Fruit fly (Drosophila melanogaster) whole organism, prepupa: Measurements from ENCODE around the gene CG46468.

Experiments used
- Blimp-1 ChIP-seq: fragments of 200-800 bp; sonication (Bioruptor generic); optimal IDR thresholded peaks from 3 replicates; lab custom pipeline; 2017; ENCODE audit warnings: missing biosample characterization, missing genetic modification characterization, mild to moderate bottlenecking, moderate library complexity, missing genetic modification reagents
- CG10669 ChIP-seq: fragments of 200-800 bp; sonication (Bioruptor generic); optimal IDR thresholded peaks from 3 replicates; lab custom pipeline; 2018; ENCODE audit warnings: missing biosample characterization, mild to moderate bottlenecking, missing genetic modification characterization, moderate library complexity
- CG11762 ChIP-seq: fragments of 200-800 bp; sonication (Bioruptor generic); optimal IDR thresholded peaks from 3 replicates; lab custom pipeline; 2016; ENCODE audit warnings: missing biosample characterization, missing genetic modification characterization; ENCODE audit not compliant: insufficient read depth
- CG11902 ChIP-seq: fragments of 200-800 bp; sonication (Bioruptor generic); optimal IDR thresholded peaks from 3 replicates; lab custom pipeline; 2016; ENCODE audit warnings: missing biosample characterization, missing genetic modification characterization
- CG15336 ChIP-seq: fragments of 200-800 bp; sonication (Bioruptor generic); IDR thresholded peaks from 2 replicates; pipeline ENCODE4 v1.3.6; 2022; ENCODE audit warnings: missing biosample characterization, missing genetic modification characterization
- CG1621 ChIP-seq: fragments of 200-800 bp; sonication (Bioruptor generic); optimal IDR thresholded peaks from 3 replicates; lab custom pipeline; 2018; ENCODE audit warnings: missing biosample characterization, mild to moderate bottlenecking, missing genetic modification characterization
- CG16779 ChIP-seq: fragments of 200-800 bp; sonication (Bioruptor generic); optimal IDR thresholded peaks from 3 replicates; lab custom pipeline; 2017; ENCODE audit warnings: missing biosample characterization, mild to moderate bottlenecking, missing genetic modification characterization
- CG3032 ChIP-seq: fragments of 200-800 bp; optimal IDR thresholded peaks from 2 replicates; lab custom pipeline; 2019; ENCODE audit warnings: missing biosample characterization, mild to moderate bottlenecking, missing genetic modification characterization, moderate library complexity
- CG32006 ChIP-seq: fragments of 200-800 bp; sonication (Bioruptor generic); optimal IDR thresholded peaks from 3 replicates; lab custom pipeline; 2017; ENCODE audit warnings: missing biosample characterization, mild to moderate bottlenecking, missing genetic modification characterization
- CG34406 ChIP-seq: fragments of 200-800 bp; sonication (Bioruptor generic); optimal IDR thresholded peaks from 3 replicates; lab custom pipeline; 2016; ENCODE audit warnings: missing biosample characterization, missing genetic modification characterization
- CG3919 ChIP-seq: fragments of 200-800 bp; sonication (Bioruptor generic); optimal IDR thresholded peaks from 3 replicates; lab custom pipeline; 2016; ENCODE audit warnings: missing biosample characterization, missing genetic modification characterization
- CG4318 ChIP-seq: fragments of 200-800 bp; sonication (Bioruptor generic); optimal IDR thresholded peaks from 3 replicates; lab custom pipeline; 2017; ENCODE audit warnings: missing biosample characterization, mild to moderate bottlenecking, missing genetic modification characterization
- CG6276 ChIP-seq: fragments of 200-800 bp; sonication (Bioruptor generic); optimal IDR thresholded peaks from 2 replicates; lab custom pipeline; 2017; ENCODE audit warnings: missing biosample characterization, mild to moderate bottlenecking, missing genetic modification characterization
- CG6792 ChIP-seq: fragments of 200-800 bp; sonication (Bioruptor generic); optimal IDR thresholded peaks from 3 replicates; lab custom pipeline; 2016; ENCODE audit warnings: missing biosample characterization, missing genetic modification characterization
- CG6808 ChIP-seq: fragments of 200-800 bp; sonication (Bioruptor generic); optimal IDR thresholded peaks from 3 replicates; lab custom pipeline; 2017; ENCODE audit warnings: missing biosample characterization, missing genetic modification characterization, mild to moderate bottlenecking, moderate library complexity, missing genetic modification reagents
- CG7368 ChIP-seq: fragments of 200-800 bp; sonication (Bioruptor generic); optimal IDR thresholded peaks from 3 replicates; lab custom pipeline; 2016; ENCODE audit warnings: missing biosample characterization, missing genetic modification characterization
- CG8119 ChIP-seq: fragments of 200-800 bp; sonication (Bioruptor generic); IDR thresholded peaks from 3 replicates; pipeline ENCODE4 v1.3.6; 2022; ENCODE audit warnings: missing biosample characterization, missing genetic modification characterization
- CG8632 ChIP-seq: fragments of 200-800 bp; sonication (Bioruptor generic); optimal IDR thresholded peaks from 3 replicates; lab custom pipeline; 2016; ENCODE audit warnings: missing biosample characterization, missing genetic modification characterization
- CG9139 ChIP-seq: fragments of 200-800 bp; sonication (Bioruptor generic); optimal IDR thresholded peaks from 3 replicates; lab custom pipeline; 2017; ENCODE audit warnings: missing biosample characterization, mild to moderate bottlenecking, missing genetic modification characterization
- Eip78C ChIP-seq: fragments of 200-800 bp; sonication (Bioruptor generic); peaks from one replicate; lab custom pipeline; 2016; ENCODE audit warnings: missing biosample characterization, missing genetic modification characterization
- Eip93F ChIP-seq: fragments of 200-800 bp; sonication (Bioruptor generic); optimal IDR thresholded peaks from 2 replicates; lab custom pipeline; 2016; ENCODE audit warnings: missing biosample characterization, mild to moderate bottlenecking, missing genetic modification characterization
- Ets21C ChIP-seq: fragments of 200-800 bp; sonication (Bioruptor generic); optimal IDR thresholded peaks from 3 replicates; lab custom pipeline; 2016; ENCODE audit warnings: missing biosample characterization, missing genetic modification characterization
- Ets96B ChIP-seq: fragments of 200-800 bp; optimal IDR thresholded peaks from 2 replicates; lab custom pipeline; 2019; ENCODE audit warnings: missing biosample characterization, mild to moderate bottlenecking, missing genetic modification characterization, moderate library complexity
- Gug ChIP-seq: fragments of 200-800 bp; sonication (Bioruptor generic); IDR thresholded peaks from 2 replicates; pipeline ENCODE4 v1.3.6; 2022; ENCODE audit warnings: missing biosample characterization, missing genetic modification characterization
- Hr38 ChIP-seq: sonication (Bioruptor generic); optimal IDR thresholded peaks from 2 replicates; lab custom pipeline; 2016; ENCODE audit warnings: missing biosample characterization, missing genetic modification characterization
- Hr39 ChIP-seq: fragments of 200-800 bp; sonication (Bioruptor generic); optimal IDR thresholded peaks from 2 replicates; lab custom pipeline; 2016; ENCODE audit warnings: missing biosample characterization, missing genetic modification characterization
- Hr4 ChIP-seq: fragments of 200-800 bp; sonication (Bioruptor generic); optimal IDR thresholded peaks from 3 replicates; lab custom pipeline; 2016; ENCODE audit warnings: missing biosample characterization, missing genetic modification characterization
- Lpt ChIP-seq: fragments of 200-800 bp; sonication (Bioruptor generic); optimal IDR thresholded peaks from 3 replicates; lab custom pipeline; 2016; ENCODE audit warnings: missing biosample characterization, missing genetic modification characterization
- Met ChIP-seq: fragments of 200-800 bp; sonication (Bioruptor generic); optimal IDR thresholded peaks from 3 replicates; lab custom pipeline; 2016; ENCODE audit warnings: missing biosample characterization, missing genetic modification characterization
- OdsH ChIP-seq: fragments of 200-800 bp; sonication (Bioruptor generic); optimal IDR thresholded peaks from 3 replicates; lab custom pipeline; 2016; ENCODE audit warnings: missing biosample characterization, missing genetic modification characterization
- Sox102F ChIP-seq: fragments of 200-800 bp; sonication (Bioruptor generic); optimal IDR thresholded peaks from 2 replicates; lab custom pipeline; 2016; ENCODE audit warnings: missing biosample characterization, mild to moderate bottlenecking, missing genetic modification characterization
- Sox14 ChIP-seq: fragments of 200-800 bp; sonication (Bioruptor generic); optimal IDR thresholded peaks from 3 replicates; lab custom pipeline; 2016; ENCODE audit warnings: missing biosample characterization, missing genetic modification characterization
- acj6 ChIP-seq: fragments of 200-800 bp; sonication (Bioruptor generic); optimal IDR thresholded peaks from 3 replicates; lab custom pipeline; 2016; ENCODE audit warnings: missing biosample characterization, missing genetic modification characterization
- cyc ChIP-seq: fragments of 200-800 bp; sonication (Bioruptor generic); optimal IDR thresholded peaks from 3 replicates; lab custom pipeline; 2016; ENCODE audit warnings: missing biosample characterization, missing genetic modification characterization
- dsx ChIP-seq: fragments of 200-800 bp; optimal IDR thresholded peaks from 3 replicates; lab custom pipeline; 2019; ENCODE audit warnings: missing biosample characterization, mild to moderate bottlenecking, missing genetic modification characterization, moderate library complexity; ENCODE audit not compliant: poor library complexity, severe bottlenecking
- eg ChIP-seq: fragments of 200-800 bp; sonication (Bioruptor generic); IDR thresholded peaks from 3 replicates; pipeline ENCODE4 v1.3.6; 2022; ENCODE audit warnings: missing biosample characterization, missing genetic modification characterization
- esn ChIP-seq: fragments of 200-800 bp; sonication (Bioruptor generic); optimal IDR thresholded peaks from 2 replicates; lab custom pipeline; 2016; ENCODE audit warnings: missing biosample characterization, mild to moderate bottlenecking, missing genetic modification characterization, moderate library complexity
- fd59A ChIP-seq: fragments of 200-800 bp; sonication (Bioruptor generic); optimal IDR thresholded peaks from 2 replicates; lab custom pipeline; 2017; ENCODE audit warnings: missing biosample characterization, mild to moderate bottlenecking, missing genetic modification characterization, missing genetic modification reagents
- fd85E ChIP-seq: fragments of 200-800 bp; sonication (Bioruptor generic); optimal IDR thresholded peaks from 3 replicates; lab custom pipeline; 2016; ENCODE audit warnings: missing biosample characterization, missing genetic modification characterization
- fkh ChIP-seq: fragments of 200-800 bp; sonication (Bioruptor generic); optimal IDR thresholded peaks from 3 replicates; lab custom pipeline; 2017; ENCODE audit warnings: missing biosample characterization, mild to moderate bottlenecking, missing genetic modification characterization, moderate library complexity
- lz ChIP-seq: fragments of 200-800 bp; sonication (Bioruptor generic); optimal IDR thresholded peaks from 3 replicates; lab custom pipeline; 2016; ENCODE audit warnings: missing biosample characterization, missing genetic modification characterization
- pdm3 ChIP-seq: fragments of 200-800 bp; sonication (Bioruptor generic); optimal IDR thresholded peaks from 3 replicates; lab custom pipeline; 2016; ENCODE audit warnings: missing biosample characterization, missing genetic modification characterization
- salr ChIP-seq, 2 experiments: fragments of 200-800 bp; sonication (Bioruptor generic); optimal IDR thresholded peaks; 3 replicates each; lab custom pipeline; 2016 to 2018; ENCODE audit warnings: missing biosample characterization in 2 of 2, missing genetic modification characterization in 2 of 2, mild to moderate bottlenecking in 1 of 2
- spab ChIP-seq: fragments of 200-800 bp; sonication (Bioruptor generic); optimal IDR thresholded peaks from 2 replicates; lab custom pipeline; 2017; ENCODE audit warnings: missing biosample characterization, mild to moderate bottlenecking, missing genetic modification characterization, missing genetic modification reagents
- svp ChIP-seq: fragments of 200-800 bp; sonication (Bioruptor generic); peaks from one replicate; lab custom pipeline; 2016; ENCODE audit warnings: missing biosample characterization, missing genetic modification characterization
- topi ChIP-seq: fragments of 200-800 bp; sonication (Bioruptor generic); optimal IDR thresholded peaks from 3 replicates; lab custom pipeline; 2016; ENCODE audit warnings: missing biosample characterization, missing genetic modification characterization
- vri ChIP-seq: fragments of 200-800 bp; sonication (Bioruptor generic); optimal IDR thresholded peaks from 3 replicates; lab custom pipeline; 2016; ENCODE audit warnings: missing biosample characterization, mild to moderate bottlenecking, missing genetic modification characterization

Gene CG46468

DNA sequence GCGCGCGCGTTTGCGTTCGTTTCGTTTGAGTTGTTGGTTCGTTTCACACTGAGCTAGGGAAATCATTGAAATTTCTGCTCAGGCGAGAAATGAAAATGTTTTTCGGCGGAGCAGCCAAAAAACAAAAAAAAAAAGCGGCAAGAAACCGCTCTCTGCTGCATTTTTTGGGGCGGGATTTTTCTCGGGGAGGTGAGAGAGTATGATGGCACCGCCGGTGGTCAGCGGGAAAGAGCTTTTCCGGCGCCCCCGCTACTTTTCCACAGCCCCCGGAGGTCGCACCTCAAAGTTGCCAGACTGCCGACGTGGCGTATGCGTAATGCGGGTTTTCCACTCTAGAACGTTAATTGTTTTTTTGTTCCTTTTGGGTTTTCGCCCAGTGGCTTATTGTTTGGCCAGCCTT, at the start of gene CG46468:
CG46468 (minus strand) TSS at position 52 of the 400 bp plus-strand sequence.
- TF ChIP-seq CG11902 (GFP tag; lab: Kevin White, UChicago), result no peak
- TF ChIP-seq CG15336 (GFP tag; lab: Robert Waterston, UW), result 0 out of 2 replicates have a peak, but pooled peaks have one; percentile 14
- TF ChIP-seq eg (GFP tag; lab: Robert Waterston, UW), result peak; percentile 53; the same call in 2 of the 3 replicates

DNA sequence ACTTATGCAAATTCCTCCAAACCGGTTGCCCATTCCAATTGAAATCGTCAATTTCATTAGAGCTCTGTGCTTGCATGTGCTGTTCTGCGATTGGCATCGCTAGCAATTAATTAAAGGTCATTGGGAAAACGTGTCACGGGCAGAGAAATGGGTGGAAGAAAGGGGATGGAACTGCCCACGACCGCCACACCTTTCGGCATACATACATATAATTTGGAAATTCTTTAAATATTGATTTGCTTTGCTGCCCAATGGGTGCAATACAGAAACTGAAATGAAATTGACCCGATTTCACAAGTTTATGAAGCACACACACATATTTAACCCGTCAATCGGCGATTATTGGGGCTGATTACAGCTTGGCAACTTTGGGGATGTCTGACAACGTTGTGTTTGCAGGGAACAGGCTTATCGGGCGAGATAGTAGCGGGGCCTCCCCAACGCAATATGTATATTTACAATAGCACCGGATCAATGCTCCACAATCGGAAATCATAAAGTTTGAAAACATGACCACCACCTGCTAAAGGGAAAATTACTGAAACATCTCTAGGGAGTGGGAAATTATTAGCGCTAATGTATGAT, 49.5 kb upstream of the CG46468 start:
- peak; percentile 51 for TF ChIP-seq vri (GFP tag; lab: Kevin White, UChicago)
- no peak for TF ChIP-seq Eip93F (GFP tag; lab: Kevin White, UChicago)
- TF ChIP-seq cyc (GFP tag; lab: Kevin White, UChicago), result no peak
- TF ChIP-seq svp, result peak; percentile 34
- TF ChIP-seq fkh (GFP tag; lab: Kevin White, UChicago), result peak; percentile 44
- no peak for TF ChIP-seq fd85E (GFP tag; lab: Kevin White, UChicago)

DNA sequence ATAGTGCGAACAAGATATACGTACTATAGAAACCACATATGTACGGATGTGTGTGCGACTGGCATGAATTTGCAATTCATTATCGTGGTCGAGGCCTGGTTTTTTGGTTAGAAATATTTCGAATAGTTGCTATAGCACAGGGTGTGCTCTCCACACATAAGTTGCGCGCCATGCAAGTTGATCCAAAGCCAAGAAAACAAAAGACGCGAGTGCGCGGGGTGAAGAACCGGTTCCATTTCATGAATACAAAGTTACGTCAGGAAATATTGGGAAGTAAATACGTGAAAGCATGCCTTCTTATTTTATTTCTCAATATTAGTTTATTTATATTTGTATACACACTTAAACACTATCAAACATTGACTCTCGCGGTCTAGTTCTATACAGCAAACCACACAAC, 48.7 kb upstream of the CG46468 start:
- TF ChIP-seq esn (GFP tag; lab: Kevin White, UChicago) (no peak), fd85E (GFP tag; lab: Kevin White, UChicago) (no peak), CG16779 (tag; lab: Kevin White, UChicago) (no peak), CG32006 (GFP tag; lab: Kevin White, UChicago) (peak; percentile 18), OdsH (GFP tag; lab: Kevin White, UChicago) (no peak), Sox102F (GFP tag; lab: Kevin White, UChicago) (no peak), CG11762 (no peak), CG4318 (GFP tag; lab: Kevin White, UChicago) (no peak), Blimp-1 (GFP tag; lab: Kevin White, UChicago) (no peak), Sox14 (no peak), CG8119 (GFP tag; lab: Robert Waterston, UW) (0 out of 3 replicates have a peak, but pooled peaks have one; percentile 12), CG3032 (tag; lab: Kevin White, UChicago) (no peak), CG8632 (GFP tag; lab: Kevin White, UChicago) (no peak), CG10669 (GFP tag; lab: Kevin White, UChicago) (no peak), Lpt (no peak), CG34406 (GFP tag; lab: Kevin White, UChicago) (no peak), Hr4 (GFP tag; lab: Kevin White, UChicago) (no peak), Ets96B (tag; lab: Kevin White, UChicago) (no peak), pdm3 (GFP tag; lab: Kevin White, UChicago) (no peak), CG6792 (no peak), topi (GFP tag; lab: Kevin White, UChicago) (no peak), CG6276 (GFP tag; lab: Kevin White, UChicago) (no peak), fd59A (no peak), eg (GFP tag; lab: Robert Waterston, UW) (peak; percentile 63; the same call in 2 of the 3 replicates), spab (GFP tag; lab: Kevin White, UChicago) (no peak), Gug (no peak), vri (GFP tag; lab: Kevin White, UChicago) (peak; percentile 49), CG6808 (GFP tag; lab: Kevin White, UChicago) (no peak), Eip78C (GFP tag; lab: Kevin White, UChicago) (peak; percentile 61), Ets21C (GFP tag; lab: Kevin White, UChicago) (no peak), CG3919 (GFP tag; lab: Kevin White, UChicago) (no peak), dsx (GFP tag; lab: Kevin White, UChicago) (peak; percentile 76), acj6 (GFP tag; lab: Kevin White, UChicago) (no peak), CG1621 (no peak), Hr39 (GFP tag; lab: Kevin White, UChicago) (no peak), fkh (GFP tag; lab: Kevin White, UChicago) (peak; percentile 33), Hr38 (GFP tag; lab: Kevin White, UChicago) (no peak), svp (no peak), Met (GFP tag; lab: Kevin White, UChicago) (no peak), lz (GFP tag; lab: Kevin White, UChicago) (no peak), CG7368 (GFP tag; lab: Kevin White, UChicago) (no peak), salr (GFP tag; optimal IDR thresholded peaks at IDR 0.05; lab: Kevin White, UChicago) (no peak), CG9139 (no peak)
